Fruit fly (Drosophila melanogaster) whole organism, larva: Measurements from ENCODE around the gene ATPsynO.

Experiments
- noc ChIP-seq: fragments of 200-800 bp; sonication (Bioruptor generic); optimal IDR thresholded peaks from 3 replicates; lab custom pipeline; 2019; ENCODE audit warnings: missing biosample characterization, mild to moderate bottlenecking, missing genetic modification characterization, moderate library complexity

The ATPsynO gene

dm6 chr3R:15288802-15289201 lies 23.4 kb downstream of the ATPsynO start:
- TF ChIP-seq noc (tag; lab: Kevin White, UChicago): no peak

- TF ChIP-seq noc (tag; lab: Kevin White, UChicago): no peak
These were observed 24.6 kb downstream of the ATPsynO start for dm6 chr3R:15289828-15290641.

DNA sequence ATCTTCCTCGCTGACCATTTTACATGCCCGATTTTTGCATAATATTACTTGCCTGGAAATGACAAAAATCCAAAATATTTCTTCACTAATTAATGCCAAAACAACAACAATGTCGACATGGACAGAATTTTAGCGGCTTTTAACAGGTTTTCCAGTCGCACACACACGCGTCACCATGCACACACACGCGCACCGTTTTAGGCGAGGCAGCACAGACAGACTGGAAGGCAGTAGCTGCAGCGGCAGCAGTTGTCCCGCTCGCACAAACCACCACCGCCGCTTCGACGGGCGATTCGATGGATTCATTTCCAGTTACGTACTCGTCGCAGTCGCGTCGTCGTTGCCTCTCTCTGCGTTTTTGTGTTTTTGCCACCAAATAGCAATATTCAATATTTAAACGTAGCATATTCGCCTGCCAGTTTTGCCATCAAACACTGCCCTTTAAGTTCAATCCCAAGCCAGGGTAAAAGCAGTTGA lies 25.3 kb downstream of the ATPsynO start, which contains the start of gene CG45218:
TSS of gene CG45218 (minus strand) at position 158 of the 477 bp plus-strand sequence.
- TF ChIP-seq noc (tag; lab: Kevin White, UChicago): peak; percentile 51

dm6 chr3R:15291551-15292223 lies 26.3 kb downstream of the ATPsynO start:
- TF ChIP-seq noc (tag; lab: Kevin White, UChicago): peak; percentile 23

dm6 chr3R:15292241-15293004 lies 27.0 kb downstream of the ATPsynO start:
- TF ChIP-seq noc (tag; lab: Kevin White, UChicago): no peak

DNA sequence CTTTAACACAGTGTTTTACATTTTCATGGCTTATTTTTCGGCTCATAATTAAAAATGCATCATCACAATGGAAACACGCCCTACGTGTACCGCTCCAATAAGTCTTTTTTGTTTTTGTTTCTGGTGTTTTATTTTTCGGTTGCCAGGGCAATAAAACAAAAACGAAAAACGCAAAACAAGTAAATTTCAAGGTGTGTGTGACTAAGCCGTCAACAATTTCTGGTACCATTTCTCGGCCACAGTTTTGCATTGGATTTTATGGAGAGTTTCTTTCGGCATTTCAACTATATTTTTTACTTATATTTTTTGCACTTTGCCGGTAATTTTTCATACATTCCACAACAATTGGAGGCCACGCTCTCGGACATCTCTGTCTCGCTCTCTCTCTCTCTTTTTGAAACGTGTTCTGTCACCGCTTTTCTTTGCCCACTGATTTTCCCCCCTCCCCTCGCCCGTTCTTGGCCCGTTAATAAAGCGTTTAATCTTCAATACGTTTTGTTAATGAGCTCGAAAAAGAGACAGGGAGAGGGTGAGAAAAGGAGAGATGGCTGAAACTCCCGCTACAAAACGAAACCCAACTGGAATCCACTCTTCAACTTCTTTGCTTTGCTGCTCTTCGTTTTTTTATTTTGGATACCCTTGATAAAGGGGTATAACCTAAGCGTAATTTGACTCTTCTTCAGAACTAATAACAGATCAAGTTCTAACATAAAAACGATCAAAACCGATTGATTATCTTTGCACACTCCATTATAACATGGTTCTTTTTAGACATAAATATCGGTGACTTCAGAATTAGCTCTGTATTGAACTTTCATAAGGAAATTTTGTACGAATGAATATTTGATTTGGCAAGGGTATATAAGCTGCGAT lies 27.9 kb downstream of the ATPsynO start:
- peak; percentile 59 for TF ChIP-seq noc (tag; lab: Kevin White, UChicago)

dm6 chr3R:15293878-15294350 lies 28.5 kb downstream of the ATPsynO start:
- no peak for TF ChIP-seq noc (tag; lab: Kevin White, UChicago)

- TF ChIP-seq noc (tag; lab: Kevin White, UChicago): peak; percentile 51
These were observed 32.5 kb downstream of the ATPsynO start for dm6 chr3R:15297904-15298303.

DNA sequence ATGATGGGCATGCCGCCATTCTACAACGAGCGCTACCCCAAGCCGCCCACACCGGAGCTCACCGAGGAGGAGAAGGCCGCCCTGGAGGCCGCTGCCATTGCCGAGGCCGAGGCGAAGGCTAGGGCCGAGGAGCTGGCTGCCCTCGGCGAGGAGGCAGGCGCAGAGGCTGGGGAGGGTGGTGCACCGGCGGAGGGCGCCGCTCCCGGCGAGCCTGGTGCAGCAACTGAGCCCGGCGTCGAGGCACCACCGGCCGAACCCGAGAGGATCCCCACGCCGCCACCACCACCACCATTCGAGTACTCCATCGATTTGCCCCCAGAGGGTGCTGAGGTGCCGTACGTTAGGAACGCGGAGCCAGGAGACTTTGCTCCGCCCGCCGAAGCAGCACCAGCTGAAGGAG lies 39.9 kb downstream of the ATPsynO start:
- no peak for TF ChIP-seq noc (tag; lab: Kevin White, UChicago)

DNA sequence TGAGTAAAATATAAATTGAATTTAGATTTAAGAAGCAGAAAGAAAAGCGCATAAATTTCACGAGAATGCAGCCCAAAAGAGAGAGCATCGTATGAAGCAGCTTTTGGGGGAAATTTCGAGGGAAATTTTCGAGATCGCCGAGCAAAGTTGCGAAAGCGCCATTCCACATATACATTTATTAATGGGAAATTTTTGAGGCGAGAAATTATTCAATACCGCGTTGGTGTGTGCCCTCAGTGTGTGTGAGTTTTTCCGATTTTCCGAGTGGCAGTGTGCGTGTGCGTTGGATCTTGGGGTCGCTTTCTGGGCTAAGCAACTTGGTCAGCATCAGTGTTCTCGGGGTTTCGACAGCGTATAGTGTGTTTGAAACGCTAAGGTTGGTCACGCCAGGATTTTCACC lies 44.5 kb downstream of the ATPsynO start, which contains the start of gene Tm2:
TSS of gene Tm2 (plus strand) at position 270 of the 400 bp plus-strand sequence.
- TF ChIP-seq noc (tag; lab: Kevin White, UChicago): no peak

DNA sequence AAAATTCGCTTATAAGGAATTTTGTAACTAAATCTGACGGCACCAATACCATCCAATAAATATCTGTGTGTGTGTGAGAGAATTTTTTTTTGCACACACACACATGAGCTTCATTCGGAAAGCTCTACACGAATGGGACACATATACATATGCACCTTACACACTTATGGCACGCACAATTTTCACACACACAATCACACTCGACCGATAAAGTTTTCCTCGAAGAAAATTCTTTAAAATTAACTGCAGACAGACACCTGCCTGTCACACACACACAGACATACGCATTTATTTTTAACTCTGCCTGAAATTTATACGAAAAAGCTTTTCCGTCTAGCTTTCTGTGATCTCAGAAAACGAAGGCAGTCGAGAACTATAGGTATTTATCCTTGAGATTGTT lies 45.3 kb downstream of the ATPsynO start:
- no peak for TF ChIP-seq noc (tag; lab: Kevin White, UChicago)

DNA sequence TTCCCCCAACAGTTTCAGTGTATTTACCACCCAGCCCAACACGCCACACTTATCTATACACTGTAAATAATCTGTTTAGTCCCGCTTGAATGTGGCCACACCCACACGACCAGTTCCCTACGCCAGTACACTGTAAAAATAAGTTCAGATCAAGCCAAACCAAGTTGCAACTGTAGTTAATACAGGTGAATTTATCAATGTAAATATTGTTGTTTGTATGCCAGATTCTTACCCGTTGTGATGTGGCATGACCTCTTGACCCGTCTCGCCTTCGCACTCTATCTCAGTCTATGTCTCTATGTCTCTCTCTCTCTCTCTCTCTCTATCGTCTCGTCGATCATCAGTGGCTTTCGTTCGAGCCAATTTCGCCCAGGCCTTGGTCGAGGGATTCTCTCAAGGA lies 48.4 kb downstream of the ATPsynO start:
- no peak for TF ChIP-seq noc (tag; lab: Kevin White, UChicago)
